Worm (Caenorhabditis elegans): ENCODE measurements around the gene T27C5.10.

DNA sequence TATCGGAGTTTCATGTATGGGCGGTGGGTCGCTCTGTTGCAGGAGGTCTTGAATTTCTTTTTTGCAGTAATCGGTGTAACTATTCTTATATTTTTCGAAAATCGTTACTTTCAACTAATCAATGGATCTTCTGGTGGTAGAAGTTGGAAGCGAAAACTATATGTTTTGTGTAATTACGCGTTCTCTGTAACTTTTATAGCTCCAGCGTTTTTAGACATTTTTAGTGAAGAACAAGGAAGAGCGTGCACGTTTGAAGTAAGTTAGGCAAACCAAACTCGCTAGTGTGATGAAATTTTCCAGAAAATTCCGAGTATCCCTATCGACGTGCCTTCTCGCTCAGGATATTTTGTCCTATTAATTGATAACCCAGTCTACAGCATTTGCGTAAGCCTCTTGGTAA, 9.4 kb upstream of the T27C5.10 start, which contains the start of gene srh-154:
- TF ChIP-seq unc-39 (tag; optimal IDR thresholded peaks at IDR 0.05) (no peak), R02D3.7 (tag; optimal IDR thresholded peaks at IDR 0.05) (no peak), fkh-10 (GFP tag; optimal IDR thresholded peaks at IDR 0.05) (no peak), skn-1 (tag; optimal IDR thresholded peaks at IDR 0.05) (no peak), nhr-12 (tag; optimal IDR thresholded peaks at IDR 0.05) (no peak), nhr-76 (tag; optimal IDR thresholded peaks at IDR 0.05) (no peak), unc-62 (GFP tag; optimal IDR thresholded peaks at IDR 0.05) (no peak), zag-1 (tag; optimal IDR thresholded peaks at IDR 0.05) (no peak), lsy-12 (tag; optimal IDR thresholded peaks at IDR 0.05) (no peak), elt-2 (tag; optimal IDR thresholded peaks at IDR 0.05) (no peak), snpc-4 (tag; optimal IDR thresholded peaks at IDR 0.05) (no peak), nhr-23 (tag; optimal IDR thresholded peaks at IDR 0.05) (no peak), fos-1 (tag; optimal IDR thresholded peaks at IDR 0.05) (no peak), ZK546.5 (tag; optimal IDR thresholded peaks at IDR 0.05) (no peak)

Data from whole organism, L3 larva.